Worm (Caenorhabditis elegans) whole organism, young adult: ENCODE data around the gene C55A6.11.

ENCODE experiments used
- attf-3 ChIP-seq: fragments of 200-800 bp; sonication (Bioruptor generic); conservative IDR thresholded peaks from 2 replicates; pipeline ENCODE4 v1.3.6; 2022; ENCODE audit warnings: missing genetic modification reagents, missing genetic modification characterization, missing compliant biosample characterization
- nhr-80 ChIP-seq: sonication (generic microtip); optimal IDR thresholded peaks from 2 replicates; lab custom pipeline; 2016; ENCODE audit warnings: missing genetic modification characterization, missing compliant biosample characterization
- zfh-2 ChIP-seq: fragments of 200-800 bp; sonication (Bioruptor generic); conservative IDR thresholded peaks from 2 replicates; pipeline ENCODE4 v1.3.6; 2022; ENCODE audit warnings: missing genetic modification reagents, missing genetic modification characterization, missing compliant biosample characterization

The C55A6.11 gene

ce11 chrV:11570169-11570651 is 49.9 kb downstream of the C55A6.11 start, which contains the start of the genes nhr-101 and pms-2:
Gene nhr-101 (plus strand): TSS chrV:11570476.
Gene pms-2 (minus strand): TSS chrV:11570601.
- TF ChIP-seq attf-3 (GFP tag; lab: Robert Waterston, UW) (no peak), zfh-2 (GFP tag; lab: Robert Waterston, UW) (no peak), nhr-80 (peak; percentile 5)
